Worm (Caenorhabditis elegans) whole organism, L4 larva: ENCODE results near the gene Y82E9BL.1.

Source experiments
- D1046.2 ChIP-seq: fragments of 200-800 bp; sonication (Bioruptor generic); IDR thresholded peaks from 2 replicates; pipeline ENCODE4 v1.3.6; 2022; ENCODE audit warnings: missing genetic modification characterization, missing compliant biosample characterization
- F26F4.8 ChIP-seq: fragments of 200-800 bp; sonication (Bioruptor generic); conservative IDR thresholded peaks from 2 replicates; pipeline ENCODE4 v1.3.6; 2022; ENCODE audit warnings: missing genetic modification characterization, missing compliant biosample characterization
- F44E2.7 ChIP-seq: fragments of 200-800 bp; sonication (Bioruptor generic); IDR thresholded peaks from 2 replicates; pipeline ENCODE4 v2.1.2; 2022; ENCODE audit warnings: missing genetic modification characterization, missing compliant biosample characterization
- R02D3.7 ChIP-seq: fragments of 150-350 bp; sonication (generic microtip); optimal IDR thresholded peaks from 3 replicates; lab custom pipeline; 2014; ENCODE audit warnings: missing biosample characterization, missing genetic modification characterization
- T20F7.1 ChIP-seq: fragments of 200-800 bp; sonication (Bioruptor generic); optimal IDR thresholded peaks from 2 replicates; lab custom pipeline; 2018; ENCODE audit warnings: mild to moderate bottlenecking, missing genetic modification characterization, missing compliant biosample characterization
- Y75B8A.6 ChIP-seq: fragments of 200-800 bp; sonication (Bioruptor generic); IDR thresholded peaks from 2 replicates; pipeline ENCODE4 v1.3.6; 2022; ENCODE audit warnings: missing genetic modification reagents, missing genetic modification characterization, missing compliant biosample characterization
- aly-2 ChIP-seq: sonication (generic microtip); optimal IDR thresholded peaks from 2 replicates; lab custom pipeline; 2018; ENCODE audit warnings: missing biosample characterization, missing genetic modification characterization
- ceh-62 ChIP-seq: sonication (generic microtip); optimal IDR thresholded peaks from 2 replicates; lab custom pipeline; 2017; ENCODE audit warnings: missing biosample characterization, missing genetic modification characterization
- ces-1 ChIP-seq: fragments of 150-350 bp; sonication (generic microtip); optimal IDR thresholded peaks from 4 replicates; lab custom pipeline; 2014; ENCODE audit warnings: missing biosample characterization, missing genetic modification reagents, missing genetic modification characterization
- cey-2 ChIP-seq: sonication (generic microtip); optimal IDR thresholded peaks from 3 replicates; lab custom pipeline; 2017; ENCODE audit warnings: missing genetic modification characterization, mild to moderate bottlenecking, missing compliant biosample characterization, antibody characterized with exemption, borderline replicate concordance; ENCODE audit not compliant: insufficient read depth
- daf-16 ChIP-seq, 3 experiments: sonication (generic microtip); optimal IDR thresholded peaks; 2 replicates each; lab custom pipeline; 2016 to 2017; ENCODE audit warnings: missing genetic modification characterization in 3 of 3, missing genetic modification reagents in 3 of 3, mild to moderate bottlenecking in 2 of 3, missing compliant biosample characterization in 2 of 3, missing biosample characterization in 1 of 3, moderate library complexity in 1 of 3
- daf-19 ChIP-seq: fragments of 200-800 bp; sonication (Bioruptor generic); conservative IDR thresholded peaks from 2 replicates; pipeline ENCODE4 v1.3.6; 2022; ENCODE audit warnings: missing genetic modification characterization, missing compliant biosample characterization
- dmd-6 ChIP-seq: fragments of 200-800 bp; sonication (Bioruptor generic); IDR thresholded peaks from 2 replicates; pipeline ENCODE4 v1.3.6; 2022; ENCODE audit warnings: missing genetic modification reagents, missing genetic modification characterization, missing compliant biosample characterization
- dmd-9 ChIP-seq: fragments of 200-800 bp; sonication (Bioruptor generic); IDR thresholded peaks from 2 replicates; pipeline ENCODE4 v1.3.6; 2022; ENCODE audit warnings: missing genetic modification reagents, missing genetic modification characterization, missing compliant biosample characterization
- dve-1 ChIP-seq: sonication (generic microtip); optimal IDR thresholded peaks from 2 replicates; lab custom pipeline; 2017; ENCODE audit warnings: antibody characterized with exemption, mild to moderate bottlenecking, missing genetic modification characterization, missing compliant biosample characterization; ENCODE audit not compliant: insufficient read depth
- egl-43 ChIP-seq: fragments of 200-800 bp; sonication (Bioruptor generic); IDR thresholded peaks from 2 replicates; pipeline ENCODE4 v1.3.6; 2022; ENCODE audit warnings: missing genetic modification reagents, missing genetic modification characterization, missing compliant biosample characterization
- fos-1 ChIP-seq: fragments of 150-350 bp; optimal IDR thresholded peaks from 2 replicates; lab custom pipeline; 2014; ENCODE audit warnings: missing biosample characterization, missing genetic modification characterization
- hlh-11 ChIP-seq: fragments of 200-800 bp; sonication (Bioruptor generic); optimal IDR thresholded peaks from 2 replicates; lab custom pipeline; 2018; ENCODE audit warnings: mild to moderate bottlenecking, missing genetic modification characterization, missing compliant biosample characterization
- hlh-30 ChIP-seq: sonication (generic microtip); optimal IDR thresholded peaks from 2 replicates; lab custom pipeline; 2017; ENCODE audit warnings: antibody characterized with exemption, mild to moderate bottlenecking, missing genetic modification characterization, missing compliant biosample characterization; ENCODE audit not compliant: insufficient read depth
- jun-1 ChIP-seq: fragments of 150-350 bp; optimal IDR thresholded peaks from 2 replicates; lab custom pipeline; 2014; ENCODE audit warnings: missing biosample characterization, missing genetic modification reagents, missing genetic modification characterization
- lim-7 ChIP-seq: fragments of 200-800 bp; sonication (Bioruptor generic); IDR thresholded peaks from 2 replicates; pipeline ENCODE4 v1.3.6; 2022; ENCODE audit warnings: missing genetic modification characterization, missing compliant biosample characterization
- lin-1 ChIP-seq: fragments of 200-800 bp; sonication (Bioruptor generic); IDR thresholded peaks from 2 replicates; pipeline ENCODE4 v1.3.6; 2022; ENCODE audit warnings: missing genetic modification reagents, missing genetic modification characterization, missing compliant biosample characterization
- lin-39 ChIP-seq: fragments of 150-350 bp; optimal IDR thresholded peaks from 2 replicates; lab custom pipeline; 2014; ENCODE audit warnings: missing biosample characterization, missing genetic modification reagents, missing genetic modification characterization
- lir-3 ChIP-seq: sonication (generic microtip); optimal IDR thresholded peaks from 2 replicates; lab custom pipeline; 2016; ENCODE audit warnings: mild to moderate bottlenecking, missing genetic modification characterization, missing compliant biosample characterization
- madf-5 ChIP-seq, 2 experiments: fragments of 200-800 bp; sonication (Bioruptor generic); IDR thresholded peaks; 2 replicates each; pipeline ENCODE4 v1.3.6; 2022; ENCODE audit warnings: missing compliant biosample characterization in 2 of 2, missing genetic modification characterization in 2 of 2
- mdl-1 ChIP-seq, 2 experiments: fragments of 150-350 bp in 1 of 2; sonication (generic microtip) in 1 of 2; optimal IDR thresholded peaks; 2 replicates each; lab custom pipeline; 2014 to 2017; ENCODE audit warnings: missing biosample characterization in 2 of 2, missing genetic modification characterization in 2 of 2
- mep-1 ChIP-seq: fragments of 150-350 bp; sonication (generic microtip); optimal IDR thresholded peaks from 3 replicates; lab custom pipeline; 2014; ENCODE audit warnings: missing biosample characterization, missing genetic modification characterization
- mxl-2 ChIP-seq: fragments of 200-800 bp; sonication (Bioruptor generic); conservative IDR thresholded peaks from 2 replicates; pipeline ENCODE4 v1.3.6; 2022; ENCODE audit warnings: missing genetic modification reagents, missing genetic modification characterization, missing compliant biosample characterization
- nhr-28 ChIP-seq: fragments of 150-350 bp; optimal IDR thresholded peaks from 2 replicates; lab custom pipeline; 2014; ENCODE audit warnings: missing biosample characterization, missing genetic modification characterization
- nhr-41 ChIP-seq: fragments of 200-800 bp; sonication (Bioruptor generic); IDR thresholded peaks from 2 replicates; pipeline ENCODE4 v1.3.6; 2022; ENCODE audit warnings: missing genetic modification reagents, missing genetic modification characterization, missing compliant biosample characterization
- nhr-48 ChIP-seq: sonication (generic microtip); optimal IDR thresholded peaks from 2 replicates; lab custom pipeline; 2016; ENCODE audit warnings: mild to moderate bottlenecking, missing genetic modification characterization, missing compliant biosample characterization
- nhr-77 ChIP-seq: fragments of 150-350 bp; optimal IDR thresholded peaks from 2 replicates; lab custom pipeline; 2014; ENCODE audit warnings: missing biosample characterization, missing genetic modification characterization
- pha-4 ChIP-seq, 2 experiments: fragments of 150-350 bp in 1 of 2; fragments of 200-800 bp in 1 of 2; sonication (Bioruptor generic) in 1 of 2; IDR thresholded peaks in 1 of 2; optimal IDR thresholded peaks in 1 of 2; 2 replicates each; pipeline versions ENCODE4 v1.3.6 to Lab custom; 2014 to 2022; ENCODE audit warnings: missing genetic modification characterization in 2 of 2, missing genetic modification reagents in 2 of 2, missing biosample characterization in 1 of 2, missing compliant biosample characterization in 1 of 2
- php-3 ChIP-seq: fragments of 200-800 bp; sonication (Bioruptor generic); IDR thresholded peaks from 2 replicates; pipeline ENCODE4 v1.3.6; 2022; ENCODE audit warnings: missing genetic modification reagents, missing genetic modification characterization, missing compliant biosample characterization
- pqm-1 ChIP-seq: sonication (generic microtip); optimal IDR thresholded peaks from 2 replicates; lab custom pipeline; 2017; ENCODE audit warnings: missing biosample characterization, missing genetic modification characterization
- rbr-2 ChIP-seq: sonication (generic microtip); optimal IDR thresholded peaks from 2 replicates; lab custom pipeline; 2016; ENCODE audit warnings: missing genotype, missing genetic modification characterization, missing compliant biosample characterization
- skn-1 ChIP-seq: fragments of 150-350 bp; optimal IDR thresholded peaks from 2 replicates; lab custom pipeline; 2014; ENCODE audit warnings: missing biosample characterization, missing genetic modification characterization
- snpc-1.2 ChIP-seq: fragments of 200-800 bp; sonication (Bioruptor generic); IDR thresholded peaks from 2 replicates; pipeline ENCODE4 v1.3.6; 2022; ENCODE audit warnings: missing genetic modification reagents, missing genetic modification characterization, missing compliant biosample characterization
- spr-3 ChIP-seq: fragments of 200-800 bp; sonication (Bioruptor generic); optimal IDR thresholded peaks from 2 replicates; lab custom pipeline; 2018; ENCODE audit warnings: mild to moderate bottlenecking, missing genetic modification characterization, missing compliant biosample characterization
- unc-130 ChIP-seq: sonication (generic microtip); optimal IDR thresholded peaks from 2 replicates; lab custom pipeline; 2016; ENCODE audit warnings: missing genetic modification reagents, missing genetic modification characterization, missing compliant biosample characterization
- unc-39 ChIP-seq: sonication (generic microtip); optimal IDR thresholded peaks from 2 replicates; lab custom pipeline; 2017; ENCODE audit warnings: missing biosample characterization, missing genetic modification characterization
- zfp-2 ChIP-seq: sonication (generic microtip); optimal IDR thresholded peaks from 2 replicates; lab custom pipeline; 2016; ENCODE audit warnings: mild to moderate bottlenecking, missing genetic modification characterization, missing compliant biosample characterization
- zip-2 ChIP-seq: fragments of 150-350 bp; optimal IDR thresholded peaks from 2 replicates; lab custom pipeline; 2014; ENCODE audit warnings: missing biosample characterization, missing genetic modification characterization
- ztf-11 ChIP-seq: fragments of 150-350 bp; optimal IDR thresholded peaks from 2 replicates; lab custom pipeline; 2014; ENCODE audit warnings: missing biosample characterization, missing genetic modification characterization
- ztf-7 ChIP-seq: fragments of 150-350 bp; optimal IDR thresholded peaks from 2 replicates; lab custom pipeline; 2014; ENCODE audit warnings: missing biosample characterization, missing genetic modification characterization

Gene Y82E9BL.1

DNA sequence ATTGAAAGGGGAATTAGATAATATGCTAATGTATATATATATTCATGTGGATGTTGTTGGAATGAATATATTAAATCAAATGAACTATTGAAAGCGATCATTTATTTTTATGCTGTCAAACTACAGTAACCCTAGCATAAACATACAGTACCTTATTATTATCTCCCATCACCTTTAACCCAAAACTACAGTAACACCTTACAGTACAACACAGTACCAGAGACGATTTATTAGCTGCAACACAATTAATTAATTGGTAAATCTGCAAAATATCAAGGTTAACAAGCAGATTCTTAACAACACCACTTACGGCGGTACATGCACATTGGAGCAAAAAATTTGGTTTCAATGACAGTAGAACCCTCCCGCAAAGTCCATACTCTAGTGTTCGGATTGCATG is at the start of gene Y82E9BL.1:
Gene Y82E9BL.1, minus strand, starts transcription at position 101 of the 400 bp plus-strand sequence.
- TF ChIP-seq mxl-2 (no peak), dmd-9 (GFP tag; lab: Robert Waterston, UW) (no peak), nhr-48 (tag; lab: Kevin White, UChicago) (no peak), hlh-11 (tag; lab: Kevin White, UChicago) (no peak), lim-7 (GFP tag; lab: Robert Waterston, UW) (no peak)
- TF ChIP-seq, all 104 proteins: peak for 0

DNA sequence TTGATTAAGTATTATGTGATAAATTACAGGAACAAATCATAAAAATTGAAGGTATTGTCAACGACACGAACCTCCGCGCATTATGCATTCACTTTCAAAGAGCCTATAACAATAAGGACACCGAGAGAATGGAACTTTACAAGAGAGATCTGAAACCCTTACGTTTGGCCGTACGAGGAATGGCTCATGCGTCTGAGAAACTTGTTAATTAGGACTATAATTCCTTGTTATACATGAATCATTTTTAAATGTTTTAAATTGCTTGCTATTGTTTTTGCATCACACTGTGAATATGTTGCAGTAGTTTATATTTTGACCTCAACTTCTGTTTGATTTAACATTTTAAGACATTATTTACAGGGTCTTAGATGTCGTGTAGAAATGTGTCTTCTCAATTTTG is 47.9 kb upstream of the Y82E9BL.1 start, which contains the start of gene pals-18:
Gene pals-18, plus strand, starts transcription at position 301 of the 400 bp plus-strand sequence.
- no peak for TF ChIP-seq skn-1 (tag; lab: Kevin White, UChicago)

DNA sequence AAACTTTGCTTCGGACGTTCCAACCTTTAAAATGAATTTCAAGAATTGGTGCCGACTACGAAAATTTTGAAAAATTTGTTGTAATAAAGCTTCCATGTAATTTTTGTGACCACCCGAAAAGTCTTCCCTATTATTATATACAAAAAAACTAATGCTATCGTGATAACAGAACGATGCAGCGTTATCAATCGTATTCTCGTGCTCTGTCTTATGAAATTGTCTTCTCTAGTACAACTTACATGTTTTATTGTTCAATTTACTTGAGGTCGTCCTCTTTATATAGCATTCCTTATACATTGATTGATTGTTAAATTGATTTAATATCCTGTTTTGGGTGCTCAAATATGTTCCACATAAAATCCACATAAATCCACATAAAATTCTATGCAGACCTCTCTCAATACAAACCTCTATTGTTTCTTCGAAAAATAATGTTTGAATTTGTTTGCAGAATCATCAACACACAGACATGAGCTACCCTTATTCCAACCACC is 46.3 kb upstream of the Y82E9BL.1 start, which contains the start of gene pals-19:
Gene pals-19, plus strand, starts transcription at position 444 of the 494 bp plus-strand sequence.
- TF ChIP-seq mep-1 (tag; lab: Kevin White, UChicago): peak; percentile 15
- peak; percentile 14 for TF ChIP-seq hlh-30 (tag; lab: Kevin White, UChicago)
- peak; percentile 47; the same call in 1 of the 2 replicates for TF ChIP-seq dmd-6 (GFP tag; lab: Robert Waterston, UW)
- TF ChIP-seq nhr-41 (GFP tag; lab: Robert Waterston, UW): no peak
- no peak for TF ChIP-seq ces-1 (GFP tag; lab: Kevin White, UChicago)
- TF ChIP-seq D1046.2: no peak
- TF ChIP-seq nhr-77 (tag; lab: Kevin White, UChicago): peak; percentile 58
- TF ChIP-seq mdl-1 (tag; optimal IDR thresholded peaks at IDR 0.05; lab: Kevin White, UChicago): peak in 1 of 2 experiments; percentile 34
- no peak for TF ChIP-seq lin-39 (tag; lab: Kevin White, UChicago)
- peak; percentile 17 for TF ChIP-seq hlh-11 (tag; lab: Kevin White, UChicago)
- no peak for TF ChIP-seq jun-1
- TF ChIP-seq F44E2.7 (GFP tag; lab: Robert Waterston, UW): no peak
- TF ChIP-seq daf-16 (GFP tag; optimal IDR thresholded peaks at IDR 0.05; lab: Kevin White, UChicago): no peak
- TF ChIP-seq daf-16 (tag; optimal IDR thresholded peaks at IDR 0.05; lab: Kevin White, UChicago): peak; percentile 54
- peak; percentile 30 for TF ChIP-seq dve-1 (tag; lab: Kevin White, UChicago)
- peak; percentile 97 for TF ChIP-seq pqm-1 (tag; lab: Kevin White, UChicago)
- TF ChIP-seq unc-130 (GFP tag; lab: Kevin White, UChicago): no peak
- 0 out of 2 replicates have a peak, but pooled peaks have one; percentile 26 for TF ChIP-seq php-3
- TF ChIP-seq dmd-9 (GFP tag; lab: Robert Waterston, UW): no peak
- TF ChIP-seq madf-5 (GFP tag; IDR thresholded peaks at IDR 0.05; lab: Robert Waterston, UW): no peak
- TF ChIP-seq R02D3.7: no peak
- no peak for TF ChIP-seq lim-7 (GFP tag; lab: Robert Waterston, UW)
- TF ChIP-seq aly-2 (tag; lab: Kevin White, UChicago): no peak
- TF ChIP-seq lir-3 (tag; lab: Kevin White, UChicago): no peak
- no peak for TF ChIP-seq daf-19 (GFP tag; lab: Robert Waterston, UW)
- no peak for TF ChIP-seq spr-3 (GFP tag; lab: Kevin White, UChicago)
- TF ChIP-seq zfp-2 (tag; lab: Kevin White, UChicago): no peak
- no peak for TF ChIP-seq fos-1 (tag; lab: Kevin White, UChicago)
- TF ChIP-seq nhr-28 (tag; lab: Kevin White, UChicago): peak; percentile 85
- TF ChIP-seq, all 104 proteins: peak for 11

DNA sequence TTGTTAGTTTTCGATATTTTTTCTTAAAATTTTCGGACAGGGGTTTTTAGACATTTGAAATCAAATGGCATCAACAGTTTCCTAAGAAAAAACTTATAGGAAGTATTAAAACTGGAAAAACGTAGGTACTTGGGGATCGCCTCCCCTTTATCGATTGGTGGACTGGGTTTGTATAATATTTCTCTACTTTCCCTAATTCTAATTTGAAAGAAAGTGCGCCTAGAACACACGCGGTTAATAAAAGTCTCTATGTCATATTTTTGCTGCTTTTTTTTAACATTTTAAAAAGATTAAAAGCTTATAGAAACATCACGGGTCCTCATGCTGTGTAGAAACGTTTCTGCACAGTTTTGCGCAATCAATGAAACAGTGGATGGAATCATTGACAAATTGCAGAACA is 44.5 kb upstream of the Y82E9BL.1 start, which contains the start of gene pals-16:
Gene pals-16, plus strand, starts transcription at position 301 of the 400 bp plus-strand sequence.
- TF ChIP-seq F26F4.8 (GFP tag; lab: Robert Waterston, UW) (no peak), rbr-2 (tag; lab: Kevin White, UChicago) (no peak), cey-2 (tag; lab: Kevin White, UChicago) (no peak), egl-43 (GFP tag; lab: Robert Waterston, UW) (no peak), T20F7.1 (no peak), zip-2 (no peak), ztf-11 (tag; lab: Kevin White, UChicago) (no peak), Y75B8A.6 (GFP tag; lab: Robert Waterston, UW) (no peak), unc-39 (tag; lab: Kevin White, UChicago) (no peak), snpc-1.2 (GFP tag; lab: Robert Waterston, UW) (no peak), mep-1 (tag; lab: Kevin White, UChicago) (no peak), spr-3 (GFP tag; lab: Kevin White, UChicago) (no peak), ztf-7 (tag; lab: Kevin White, UChicago) (no peak), lin-1 (GFP tag; lab: Robert Waterston, UW) (no peak), hlh-30 (tag; lab: Kevin White, UChicago) (no peak), pha-4 (GFP tag; IDR thresholded peaks at IDR 0.05; lab: Robert Waterston, UW) (no peak), pha-4 (tag; optimal IDR thresholded peaks at IDR 0.05; lab: Kevin White, UChicago) (no peak), ceh-62 (tag; lab: Kevin White, UChicago) (no peak)
